Fruit fly (Drosophila melanogaster): ENCODE measurements around the gene CG15167.
A peak's percentile ranks its signal among the peaks of the same experiment; 100 is the strongest.

The CG15167 gene

dm6 chr2L:18693877-18694723 is 46.1 kb upstream of the CG15167 start (continued):
- TF ChIP-seq CG1792 (GFP tag; optimal IDR thresholded peaks at IDR 0.05) (no peak), CG13624 (GFP tag; optimal IDR thresholded peaks at IDR 0.05) (peak; percentile 90), CG5180 (GFP tag; optimal IDR thresholded peaks at IDR 0.05) (peak; percentile 28)

dm6 chr2L:18694724-18695105 is 45.4 kb upstream of the CG15167 start:
- TF ChIP-seq CG12299 (tag; optimal IDR thresholded peaks at IDR 0.05) (no peak), inv (GFP tag; IDR thresholded peaks at IDR 0.05; ENCODE audit: partially characterized antibody) (no peak), CG2712 (tag; optimal IDR thresholded peaks at IDR 0.05) (peak; percentile 29), CG12391 (tag; optimal IDR thresholded peaks at IDR 0.05) (peak; percentile 40), Gug (GFP tag; IDR thresholded peaks at IDR 0.05) (no peak), Blimp-1 (GFP tag; optimal IDR thresholded peaks at IDR 0.05) (no peak), vnd (GFP tag; IDR thresholded peaks at IDR 0.05; ENCODE audit: partially characterized antibody) (no peak), lmd (GFP tag; IDR thresholded peaks at IDR 0.05) (0 out of 2 replicates have a peak, but pooled peaks have one; percentile 36), CG6813 (GFP tag; optimal IDR thresholded peaks at IDR 0.05) (no peak), CG7987 (GFP tag; optimal IDR thresholded peaks at IDR 0.05) (no peak), Dad (GFP tag; optimal IDR thresholded peaks at IDR 0.05) (no peak), CG3847 (GFP tag; IDR thresholded peaks at IDR 0.05) (peak; percentile 40), CG12942 (GFP tag; optimal IDR thresholded peaks at IDR 0.05) (peak; percentile 19), tap (tag; optimal IDR thresholded peaks at IDR 0.05) (no peak), CG13775 (GFP tag; optimal IDR thresholded peaks at IDR 0.05) (peak; percentile 24), slp2 (GFP tag; optimal IDR thresholded peaks at IDR 0.05) (no peak), Med (GFP tag) (peak; percentile 88), bigmax (GFP tag; optimal IDR thresholded peaks at IDR 0.05) (no peak), Sry-δ (GFP tag; optimal IDR thresholded peaks at IDR 0.05) (no peak), peb (GFP tag; IDR thresholded peaks at IDR 0.05) (no peak), salm (tag; optimal IDR thresholded peaks at IDR 0.05) (no peak), Sox102F (GFP tag; optimal IDR thresholded peaks at IDR 0.05) (peak; percentile 66), z (GFP tag; IDR thresholded peaks at IDR 0.05) (no peak), Taf1 (GFP tag; IDR thresholded peaks at IDR 0.05) (0 out of 2 replicates have a peak, but pooled peaks have one; percentile 22), hkb (optimal IDR thresholded peaks at IDR 0.05) (no peak), hkb (GFP tag; IDR thresholded peaks at IDR 0.05) (peak; percentile 63), repo (GFP tag; optimal IDR thresholded peaks at IDR 0.05) (no peak), CG2202 (tag; optimal IDR thresholded peaks at IDR 0.05) (no peak), ind (GFP tag; optimal IDR thresholded peaks at IDR 0.05) (peak; percentile 22), chinmo (GFP tag; IDR thresholded peaks at IDR 0.05; ENCODE audit: partially characterized antibody) (no peak), zf30C (GFP tag; optimal IDR thresholded peaks at IDR 0.05) (peak; percentile 49), zfh1 (GFP tag; IDR thresholded peaks at IDR 0.05) (peak; percentile 48; the same call in 1 of the 3 replicates), dmrt11E (tag; optimal IDR thresholded peaks at IDR 0.05) (peak; percentile 18), CG4360 (GFP tag; IDR thresholded peaks at IDR 0.05) (no peak), Camta (GFP tag; optimal IDR thresholded peaks at IDR 0.05) (peak; percentile 13), bab2 (GFP tag; optimal IDR thresholded peaks at IDR 0.05) (peak; percentile 6), Adf1 (GFP tag; IDR thresholded peaks at IDR 0.05) (0 out of 2 replicates have a peak, but pooled peaks have one; percentile 4), NK7.1 (GFP tag; optimal IDR thresholded peaks at IDR 0.05) (no peak), gsb (GFP tag; IDR thresholded peaks at IDR 0.05) (no peak), Ptx1 (GFP tag; IDR thresholded peaks at IDR 0.05) (peak; percentile 69), CG6689 (GFP tag; IDR thresholded peaks at IDR 0.05) (peak; percentile 50), Asciz (GFP tag; optimal IDR thresholded peaks at IDR 0.05) (no peak), Xbp1 (GFP tag; optimal IDR thresholded peaks at IDR 0.05) (no peak), croc (GFP tag; conservative IDR thresholded peaks at IDR 0.05) (no peak)
